Worm (Caenorhabditis elegans): ENCODE measurements around the gene nhr-281.

ce11 chrX:14141896-14142392 is 28.7 kb upstream of the nhr-281 start, which contains the start of gene ceh-89:
- TF ChIP-seq unc-62 (GFP tag; optimal IDR thresholded peaks at IDR 0.05) (no peak), aly-2 (tag; optimal IDR thresholded peaks at IDR 0.05) (no peak), nhr-76 (tag; optimal IDR thresholded peaks at IDR 0.05) (no peak), sea-2 (GFP tag; optimal IDR thresholded peaks at IDR 0.05) (no peak), ztf-11 (tag; optimal IDR thresholded peaks at IDR 0.05) (no peak), nfya-1 (tag; optimal IDR thresholded peaks at IDR 0.05; ENCODE audit: insufficient read depth) (no peak), ztf-4 (tag; optimal IDR thresholded peaks at IDR 0.05) (no peak), snpc-4 (tag; optimal IDR thresholded peaks at IDR 0.05) (no peak), nhr-23 (tag; optimal IDR thresholded peaks at IDR 0.05) (no peak), unc-39 (tag; optimal IDR thresholded peaks at IDR 0.05) (no peak), nhr-11 (tag; optimal IDR thresholded peaks at IDR 0.05) (no peak)

Data from whole organism, L3 larva.